Worm (Caenorhabditis elegans) whole organism, early embryonic: ENCODE data around the gene srpa-68.

ENCODE experiments used
- B0310.2 ChIP-seq: sonication (generic microtip); optimal IDR thresholded peaks from 2 replicates; lab custom pipeline; 2016; ENCODE audit warnings: mild to moderate bottlenecking, missing genetic modification characterization, missing compliant biosample characterization
- F13C5.2 ChIP-seq: sonication (generic microtip); optimal IDR thresholded peaks from 2 replicates; lab custom pipeline; 2017; ENCODE audit warnings: mild to moderate bottlenecking, missing genetic modification characterization, inconsistent platforms, missing compliant biosample characterization
- aly-1 ChIP-seq: sonication (generic microtip); optimal IDR thresholded peaks from 2 replicates; lab custom pipeline; 2016; ENCODE audit warnings: missing genetic modification characterization, missing compliant biosample characterization
- ama-1 ChIP-seq: fragments of 150-350 bp; optimal IDR thresholded peaks from 2 replicates; lab custom pipeline; 2014
- ceh-13 ChIP-seq: fragments of 200-800 bp; sonication (Bioruptor generic); optimal IDR thresholded peaks from 2 replicates; lab custom pipeline; 2018; ENCODE audit warnings: mild to moderate bottlenecking, missing genetic modification characterization, missing compliant biosample characterization
- ceh-36 ChIP-seq: sonication (generic microtip); optimal IDR thresholded peaks from 2 replicates; lab custom pipeline; 2016; ENCODE audit warnings: missing genetic modification characterization, inconsistent platforms, missing compliant biosample characterization
- ets-7 ChIP-seq: sonication (generic microtip); optimal IDR thresholded peaks from 2 replicates; lab custom pipeline; 2016; ENCODE audit warnings: missing genotype, missing genetic modification characterization, missing compliant biosample characterization
- flt-1 ChIP-seq: fragments of 200-800 bp; sonication (Bioruptor generic); IDR thresholded peaks from 2 replicates; pipeline ENCODE4 v1.3.6; 2022; ENCODE audit warnings: missing genetic modification characterization, missing compliant biosample characterization
- hmbx-1 ChIP-seq: sonication (generic microtip); optimal IDR thresholded peaks from 2 replicates; lab custom pipeline; 2016; ENCODE audit warnings: mild to moderate bottlenecking, missing genetic modification characterization, missing compliant biosample characterization
- hmg-4 ChIP-seq: fragments of 200-800 bp; sonication (Bioruptor generic); optimal IDR thresholded peaks from 2 replicates; lab custom pipeline; 2018; ENCODE audit warnings: mild to moderate bottlenecking, missing genetic modification characterization, missing compliant biosample characterization
- hnd-1 ChIP-seq: sonication (generic microtip); optimal IDR thresholded peaks from 2 replicates; lab custom pipeline; 2016; ENCODE audit warnings: missing genetic modification characterization, missing compliant biosample characterization
- pes-1 ChIP-seq: fragments of 200-800 bp; sonication (Bioruptor generic); IDR thresholded peaks from 2 replicates; pipeline ENCODE4 v1.3.6; 2022; ENCODE audit warnings: missing genetic modification reagents, missing genetic modification characterization, missing compliant biosample characterization
- scrt-1 ChIP-seq: fragments of 200-800 bp; sonication (Bioruptor generic); IDR thresholded peaks from 2 replicates; pipeline ENCODE4 v1.3.6; 2022; ENCODE audit warnings: missing genetic modification characterization, missing compliant biosample characterization
- sea-1 ChIP-seq: fragments of 200-800 bp; sonication (Bioruptor generic); conservative IDR thresholded peaks from 2 replicates; pipeline ENCODE4 v1.3.6; 2022; ENCODE audit warnings: missing genetic modification characterization, missing compliant biosample characterization
- tbx-11 ChIP-seq: fragments of 200-800 bp; sonication (Bioruptor generic); IDR thresholded peaks from 2 replicates; pipeline ENCODE4 v1.3.6; 2022; ENCODE audit warnings: missing genetic modification characterization, missing compliant biosample characterization
- tbx-37 ChIP-seq: fragments of 200-800 bp; sonication (Bioruptor generic); conservative IDR thresholded peaks from 2 replicates; pipeline ENCODE4 v1.3.6; 2022; ENCODE audit warnings: missing genetic modification reagents, missing genetic modification characterization, missing compliant biosample characterization
- tra-4 ChIP-seq: sonication (generic microtip); optimal IDR thresholded peaks from 2 replicates; lab custom pipeline; 2017; ENCODE audit warnings: missing genetic modification characterization, missing compliant biosample characterization

The srpa-68 gene

ce11 chrV:12252272-12252671, 39.2 kb downstream of the srpa-68 start, which contains the start of gene lrx-1:
TSS of gene lrx-1 (plus strand) at chrV:12252572.
- TF ChIP-seq hnd-1 (no peak), pes-1 (GFP tag; lab: Robert Waterston, UW) (no peak), flt-1 (no peak), ama-1 (lab: Kevin White, UChicago) (no peak), ceh-36 (tag; lab: Kevin White, UChicago) (no peak), ets-7 (tag; lab: Kevin White, UChicago) (no peak), scrt-1 (no peak), F13C5.2 (tag; lab: Kevin White, UChicago) (no peak), ceh-13 (no peak), hmbx-1 (tag; lab: Kevin White, UChicago) (no peak), aly-1 (tag; lab: Kevin White, UChicago) (no peak), sea-1 (GFP tag; lab: Robert Waterston, UW) (no peak), tbx-11 (no peak), B0310.2 (tag; lab: Kevin White, UChicago) (no peak), tbx-37 (no peak)

DNA sequence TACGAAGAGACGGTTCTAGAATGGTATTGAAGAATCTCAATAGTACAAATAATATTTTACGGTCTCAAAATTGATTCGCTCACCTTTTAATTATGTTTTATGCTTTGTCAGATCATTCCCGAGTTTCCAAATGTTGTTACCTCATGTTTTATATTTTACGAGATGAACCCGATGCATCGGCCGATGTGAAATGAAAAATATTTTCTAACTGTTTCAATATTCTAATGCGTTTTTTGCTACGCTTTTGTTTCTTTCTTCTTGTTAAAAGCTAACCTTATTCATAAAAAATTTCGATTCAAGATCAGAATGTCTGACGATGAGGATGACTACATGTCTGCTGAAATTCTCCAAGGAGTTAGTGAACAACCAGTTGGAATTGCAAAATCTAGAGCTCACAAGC, 40.4 kb downstream of the srpa-68 start, which contains the start of gene T04H1.5:
TSS of gene T04H1.5 (plus strand) at position 301 of the 400 bp plus-strand sequence.
- TF ChIP-seq ets-7 (tag; lab: Kevin White, UChicago): no peak
- no peak for TF ChIP-seq ama-1 (lab: Kevin White, UChicago)
- no peak for TF ChIP-seq B0310.2 (tag; lab: Kevin White, UChicago)
- no peak for TF ChIP-seq pes-1 (GFP tag; lab: Robert Waterston, UW)
- no peak for TF ChIP-seq flt-1
- no peak for TF ChIP-seq tra-4 (tag; lab: Kevin White, UChicago)
- no peak for TF ChIP-seq sea-1 (GFP tag; lab: Robert Waterston, UW)
- no peak for TF ChIP-seq hmbx-1 (tag; lab: Kevin White, UChicago)
- no peak for TF ChIP-seq ceh-36 (tag; lab: Kevin White, UChicago)
- TF ChIP-seq ceh-13: no peak
- TF ChIP-seq scrt-1: no peak
- no peak for TF ChIP-seq F13C5.2 (tag; lab: Kevin White, UChicago)
- TF ChIP-seq hmg-4: no peak
- TF ChIP-seq tbx-11: no peak

DNA sequence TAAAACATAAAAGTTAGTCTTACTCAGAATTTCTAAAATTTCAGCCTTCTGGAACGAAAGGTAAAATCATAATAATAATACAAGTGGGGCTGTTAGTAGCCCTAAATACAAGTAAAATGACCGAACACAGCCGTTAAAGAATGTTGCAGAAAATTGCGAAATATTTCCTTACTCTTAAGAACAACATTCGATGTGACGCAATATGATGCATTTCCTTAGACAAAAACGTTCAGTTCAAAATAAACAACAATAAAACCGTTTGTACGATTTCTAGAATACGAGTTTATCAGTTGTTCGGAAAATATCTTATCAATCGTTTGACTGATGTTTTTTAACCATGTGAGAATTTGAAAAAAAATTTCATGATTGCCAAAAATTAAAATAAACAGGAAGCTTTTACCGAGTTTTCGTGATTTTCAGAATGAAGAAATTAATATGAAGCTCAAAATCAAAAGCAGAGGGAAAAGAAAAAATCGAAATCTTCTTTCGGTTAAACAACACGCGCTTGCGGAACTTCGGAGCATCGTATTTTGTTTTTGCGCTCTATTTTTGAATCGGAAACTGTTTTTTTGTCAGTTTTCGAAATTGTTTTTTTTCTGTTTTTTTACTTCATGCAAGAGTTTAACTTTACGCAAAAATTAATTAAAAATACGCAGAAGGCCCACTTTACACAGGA, 45.5 kb downstream of the srpa-68 start:
- TF ChIP-seq flt-1 (no peak), ets-7 (tag; lab: Kevin White, UChicago) (no peak), hmbx-1 (tag; lab: Kevin White, UChicago) (no peak), ama-1 (lab: Kevin White, UChicago) (no peak), hnd-1 (no peak), pes-1 (GFP tag; lab: Robert Waterston, UW) (no peak), F13C5.2 (tag; lab: Kevin White, UChicago) (no peak), B0310.2 (tag; lab: Kevin White, UChicago) (no peak)

ce11 chrV:12244980-12245742, 46.3 kb downstream of the srpa-68 start, which contains the start of the genes T04H1.13, slfl-5 and rad-50:
TSS of gene T04H1.13 (minus strand) at chrV:12245030.
TSS of gene slfl-5 (minus strand) at chrV:12245044.
TSS of gene rad-50 (plus strand) at chrV:12245646.
- TF ChIP-seq F13C5.2 (tag; lab: Kevin White, UChicago): no peak
- TF ChIP-seq B0310.2 (tag; lab: Kevin White, UChicago): no peak
- TF ChIP-seq ceh-36 (tag; lab: Kevin White, UChicago): no peak

- no peak for TF ChIP-seq hmg-4
- TF ChIP-seq ceh-13: no peak
- no peak for TF ChIP-seq tra-4 (tag; lab: Kevin White, UChicago)
- no peak for TF ChIP-seq tbx-37
- no peak for TF ChIP-seq F13C5.2 (tag; lab: Kevin White, UChicago)
- no peak for TF ChIP-seq sea-1 (GFP tag; lab: Robert Waterston, UW)
- no peak for TF ChIP-seq pes-1 (GFP tag; lab: Robert Waterston, UW)
- TF ChIP-seq ama-1 (lab: Kevin White, UChicago): no peak
- TF ChIP-seq aly-1 (tag; lab: Kevin White, UChicago): no peak
- no peak for TF ChIP-seq flt-1
- no peak for TF ChIP-seq ceh-36 (tag; lab: Kevin White, UChicago)
- no peak for TF ChIP-seq B0310.2 (tag; lab: Kevin White, UChicago)
- no peak for TF ChIP-seq hnd-1
- no peak for TF ChIP-seq tbx-11
- TF ChIP-seq hmbx-1 (tag; lab: Kevin White, UChicago): no peak
Measured at ce11 chrV:12241126-12241525, 50.3 kb downstream of the srpa-68 start, which contains the start of gene ttr-22. TSS of gene ttr-22 (plus strand) at chrV:12241426.
